Fruit fly (Drosophila melanogaster) whole organism, embryonic: ENCODE results near the gene AspRS-m.
A peak's percentile ranks its signal among the peaks of the same experiment; 100 is the strongest.

ENCODE experiments used
- BtbVII ChIP-seq: fragments of 200-800 bp; sonication (Bioruptor generic); optimal IDR thresholded peaks from 3 replicates; lab custom pipeline; 2017; ENCODE audit warnings: missing biosample characterization, mild to moderate bottlenecking, missing genetic modification characterization
- CG14014 ChIP-seq: fragments of 200-800 bp; sonication (Bioruptor generic); IDR thresholded peaks from 2 replicates; pipeline ENCODE4 v1.3.6; 2022; ENCODE audit warnings: missing biosample characterization, missing genetic modification characterization
- CG16813 ChIP-seq: fragments of 200-800 bp; sonication (Bioruptor generic); IDR thresholded peaks from 3 replicates; pipeline ENCODE4 v1.3.6; 2022; ENCODE audit warnings: missing biosample characterization, missing genetic modification characterization; ENCODE audit not compliant: partially characterized antibody
- CG17359 ChIP-seq: fragments of 200-800 bp; sonication (Bioruptor generic); optimal IDR thresholded peaks from 3 replicates; lab custom pipeline; 2018; ENCODE audit warnings: missing biosample characterization, mild to moderate bottlenecking, missing genetic modification characterization, moderate library complexity
- CG18599 ChIP-seq: fragments of 200-800 bp; sonication (Bioruptor generic); optimal IDR thresholded peaks from 3 replicates; lab custom pipeline; 2017; ENCODE audit warnings: missing biosample characterization, missing genetic modification characterization, mild to moderate bottlenecking, moderate library complexity, missing genetic modification reagents
- CG2120 ChIP-seq: fragments of 200-800 bp; sonication (Bioruptor generic); optimal IDR thresholded peaks from 3 replicates; lab custom pipeline; 2016; ENCODE audit warnings: missing biosample characterization, missing genetic modification characterization
- CG2875 ChIP-seq: fragments of 200-800 bp; sonication (Bioruptor generic); optimal IDR thresholded peaks from 2 replicates; lab custom pipeline; 2017; ENCODE audit warnings: missing biosample characterization, mild to moderate bottlenecking, missing genetic modification characterization, missing genetic modification reagents
- CG31224 ChIP-seq: fragments of 200-800 bp; sonication (Bioruptor generic); IDR thresholded peaks from 2 replicates; pipeline ENCODE4 v1.3.6; 2022; ENCODE audit warnings: missing biosample characterization, missing genetic modification characterization
- CG31388 ChIP-seq: fragments of 200-800 bp; sonication (Bioruptor generic); optimal IDR thresholded peaks from 2 replicates; lab custom pipeline; 2016; ENCODE audit warnings: missing biosample characterization, missing genetic modification characterization
- CG32772 ChIP-seq: fragments of 200-800 bp; sonication (Bioruptor generic); IDR thresholded peaks from 2 replicates; pipeline ENCODE4 v1.3.6; 2022; ENCODE audit warnings: missing biosample characterization, missing genetic modification characterization
- CG34376 ChIP-seq: fragments of 200-800 bp; sonication (Bioruptor generic); optimal IDR thresholded peaks from 2 replicates; lab custom pipeline; 2018; ENCODE audit warnings: missing biosample characterization, mild to moderate bottlenecking, missing genetic modification characterization
- CG4282 ChIP-seq: fragments of 200-800 bp; sonication (Bioruptor generic); optimal IDR thresholded peaks from 2 replicates; lab custom pipeline; 2016; ENCODE audit warnings: missing biosample characterization, missing genetic modification characterization
- CG4707 ChIP-seq: fragments of 200-800 bp; sonication (Bioruptor generic); optimal IDR thresholded peaks from 2 replicates; lab custom pipeline; 2018; ENCODE audit warnings: missing biosample characterization, mild to moderate bottlenecking, missing genetic modification characterization, moderate library complexity
- CG5953 ChIP-seq: fragments of 200-800 bp; sonication (Bioruptor generic); IDR thresholded peaks from 2 replicates; pipeline ENCODE4 v1.3.6; 2022; ENCODE audit warnings: missing biosample characterization, missing genetic modification characterization
- CG6813 ChIP-seq: fragments of 200-800 bp; sonication (Bioruptor generic); optimal IDR thresholded peaks from 2 replicates; lab custom pipeline; 2017; ENCODE audit warnings: missing biosample characterization, missing genetic modification characterization, mild to moderate bottlenecking, moderate library complexity, missing genetic modification reagents
- CG7745 ChIP-seq: fragments of 200-800 bp; sonication (Bioruptor generic); optimal IDR thresholded peaks from 2 replicates; lab custom pipeline; 2018; ENCODE audit warnings: missing biosample characterization, mild to moderate bottlenecking, missing genetic modification characterization, moderate library complexity
- CG9609 ChIP-seq: fragments of 200-800 bp; sonication (Bioruptor generic); optimal IDR thresholded peaks from 3 replicates; lab custom pipeline; 2016; ENCODE audit warnings: missing biosample characterization, missing genetic modification characterization
- D ChIP-seq, 2 experiments: fragments of 200-800 bp in 1 of 2; fragments of >200 bp in 1 of 2; sonication (Bioruptor generic) in 1 of 2; optimal IDR thresholded peaks; 2 replicates in 1 of 2; 3 replicates in 1 of 2; lab custom pipeline; 2017; ENCODE audit warnings: mild to moderate bottlenecking in 1 of 2, missing biosample characterization in 1 of 2, missing genetic modification characterization in 1 of 2, missing genetic modification reagents in 1 of 2
- Fer1 ChIP-seq: fragments of 200-800 bp; sonication (Bioruptor generic); optimal IDR thresholded peaks from 2 replicates; lab custom pipeline; 2017; ENCODE audit warnings: missing biosample characterization, mild to moderate bottlenecking, missing genetic modification characterization
- Fer2 ChIP-seq: fragments of 200-800 bp; sonication (Bioruptor generic); optimal IDR thresholded peaks from 2 replicates; lab custom pipeline; 2018; ENCODE audit warnings: missing biosample characterization, mild to moderate bottlenecking, missing genetic modification characterization, moderate library complexity
- HLHmδ ChIP-seq: fragments of 200-800 bp; sonication (Bioruptor generic); optimal IDR thresholded peaks from 2 replicates; lab custom pipeline; 2018; ENCODE audit warnings: missing biosample characterization, mild to moderate bottlenecking, missing genetic modification characterization, moderate library complexity
- Hand ChIP-seq: fragments of 200-800 bp; sonication (Bioruptor generic); optimal IDR thresholded peaks from 2 replicates; lab custom pipeline; 2017; ENCODE audit warnings: mild to moderate bottlenecking, missing biosample characterization, missing genetic modification reagents, missing genetic modification characterization
- Hey ChIP-seq: fragments of 200-800 bp; sonication (Bioruptor generic); optimal IDR thresholded peaks from 3 replicates; lab custom pipeline; 2018; ENCODE audit warnings: missing biosample characterization, mild to moderate bottlenecking, missing genetic modification characterization
- HmgD ChIP-seq: fragments of 200-800 bp; sonication (Bioruptor generic); optimal IDR thresholded peaks from 3 replicates; lab custom pipeline; 2016; ENCODE audit warnings: missing biosample characterization, missing genetic modification characterization
- NC2α ChIP-seq: fragments of 200-800 bp; sonication (Bioruptor generic); optimal IDR thresholded peaks from 2 replicates; lab custom pipeline; 2016; ENCODE audit warnings: missing biosample characterization, missing genetic modification characterization
- Nf-YB ChIP-seq: fragments of 200-800 bp; sonication (Bioruptor generic); optimal IDR thresholded peaks from 3 replicates; lab custom pipeline; 2019; ENCODE audit warnings: missing biosample characterization, mild to moderate bottlenecking, missing genetic modification characterization, moderate library complexity
- Oli ChIP-seq: fragments of 200-800 bp; sonication (Bioruptor generic); optimal IDR thresholded peaks from 2 replicates; lab custom pipeline; 2018; ENCODE audit warnings: missing biosample characterization, mild to moderate bottlenecking, missing genetic modification characterization, moderate library complexity
- Sox102F ChIP-seq: fragments of 200-800 bp; sonication (Bioruptor generic); optimal IDR thresholded peaks from 2 replicates; lab custom pipeline; 2018; ENCODE audit warnings: missing biosample characterization, mild to moderate bottlenecking, missing genetic modification characterization, moderate library complexity
- Vsx1 ChIP-seq: fragments of 200-800 bp; sonication (Bioruptor generic); optimal IDR thresholded peaks from 2 replicates; lab custom pipeline; 2017; ENCODE audit warnings: missing biosample characterization, mild to moderate bottlenecking, missing genetic modification characterization, missing genetic modification reagents
- ab ChIP-seq: fragments of 200-800 bp; sonication (Bioruptor generic); optimal IDR thresholded peaks from 2 replicates; lab custom pipeline; 2016; ENCODE audit warnings: missing biosample characterization, missing genetic modification characterization
- bsh ChIP-seq, 2 experiments: fragments of 200-800 bp; sonication (Bioruptor generic); optimal IDR thresholded peaks; 2 replicates each; lab custom pipeline; 2017 to 2018; ENCODE audit warnings: mild to moderate bottlenecking in 2 of 2, missing biosample characterization in 2 of 2, missing genetic modification characterization in 2 of 2, moderate library complexity in 1 of 2
- btn ChIP-seq: fragments of 200-800 bp; sonication (Bioruptor generic); optimal IDR thresholded peaks from 2 replicates; lab custom pipeline; 2016; ENCODE audit warnings: missing biosample characterization, missing genetic modification characterization
- cad ChIP-seq: fragments of >200 bp; optimal IDR thresholded peaks from 2 replicates; lab custom pipeline; 2017; ENCODE audit warnings: missing biosample characterization, missing genetic modification characterization
- chif ChIP-seq, 2 experiments: fragments of 200-800 bp; sonication (Bioruptor generic); optimal IDR thresholded peaks; 3 replicates each; lab custom pipeline; 2016; ENCODE audit warnings: missing biosample characterization in 2 of 2, missing genetic modification characterization in 2 of 2
- chn ChIP-seq: fragments of 200-800 bp; sonication (Bioruptor generic); optimal IDR thresholded peaks from 2 replicates; lab custom pipeline; 2016; ENCODE audit warnings: missing biosample characterization, missing genetic modification characterization
- dmrt99B ChIP-seq: fragments of 200-800 bp; sonication (Bioruptor generic); optimal IDR thresholded peaks from 2 replicates; lab custom pipeline; 2018; ENCODE audit warnings: missing biosample characterization, mild to moderate bottlenecking, missing genetic modification characterization, moderate library complexity
- gce ChIP-seq: fragments of 200-800 bp; sonication (Bioruptor generic); IDR thresholded peaks from 3 replicates; pipeline ENCODE4 v1.3.6; 2022; ENCODE audit warnings: missing biosample characterization, missing genetic modification characterization
- gsb-n ChIP-seq: fragments of 200-800 bp; sonication (Bioruptor generic); optimal IDR thresholded peaks from 3 replicates; lab custom pipeline; 2018; ENCODE audit warnings: missing biosample characterization, mild to moderate bottlenecking, missing genetic modification characterization
- h ChIP-seq: fragments of >200 bp; optimal IDR thresholded peaks from 2 replicates; lab custom pipeline; 2017
- kah ChIP-seq: fragments of 200-800 bp; sonication (Bioruptor generic); optimal IDR thresholded peaks from 2 replicates; lab custom pipeline; 2018; ENCODE audit warnings: missing biosample characterization, mild to moderate bottlenecking, missing genetic modification characterization
- kay ChIP-seq: fragments of 200-800 bp; sonication (Bioruptor generic); optimal IDR thresholded peaks from 2 replicates; lab custom pipeline; 2016; ENCODE audit warnings: missing biosample characterization, missing genetic modification characterization
- klu ChIP-seq: fragments of 200-800 bp; sonication (Bioruptor generic); IDR thresholded peaks from 2 replicates; pipeline ENCODE4 v1.3.6; 2022; ENCODE audit warnings: missing biosample characterization, missing genetic modification characterization
- odd ChIP-seq: fragments of 200-800 bp; sonication (Bioruptor generic); optimal IDR thresholded peaks from 2 replicates; lab custom pipeline; 2017; ENCODE audit warnings: missing biosample characterization, mild to moderate bottlenecking, missing genetic modification characterization
- pfk ChIP-seq: fragments of 200-800 bp; sonication (Bioruptor generic); optimal IDR thresholded peaks from 2 replicates; lab custom pipeline; 2018; ENCODE audit warnings: missing biosample characterization, mild to moderate bottlenecking, missing genetic modification characterization, moderate library complexity
- prd ChIP-seq, 3 experiments: fragments of >200 bp in 2 of 3; fragments of 200-800 bp in 1 of 3; sonication (Bioruptor generic) in 1 of 3; optimal IDR thresholded peaks in 2 of 3; IDR thresholded peaks in 1 of 3; 2 replicates in 2 of 3; 3 replicates in 1 of 3; pipeline versions ENCODE4 v1.3.6 to Lab custom; 2017 to 2022; ENCODE audit warnings: missing biosample characterization in 1 of 3, missing genetic modification characterization in 1 of 3
- so ChIP-seq: fragments of 200-800 bp; sonication (Bioruptor generic); IDR thresholded peaks from 3 replicates; pipeline ENCODE4 v1.3.6; 2022; ENCODE audit warnings: missing biosample characterization, missing genetic modification characterization
- sob ChIP-seq: fragments of 200-800 bp; sonication (Bioruptor generic); IDR thresholded peaks from 2 replicates; pipeline ENCODE4 v1.3.6; 2022; ENCODE audit warnings: missing biosample characterization, missing genetic modification characterization
- unc-4 ChIP-seq: fragments of 200-800 bp; sonication (Bioruptor generic); IDR thresholded peaks from 2 replicates; pipeline ENCODE4 v1.3.6; 2022; ENCODE audit warnings: missing biosample characterization, missing genetic modification characterization; ENCODE audit not compliant: partially characterized antibody

Gene AspRS-m

DNA sequence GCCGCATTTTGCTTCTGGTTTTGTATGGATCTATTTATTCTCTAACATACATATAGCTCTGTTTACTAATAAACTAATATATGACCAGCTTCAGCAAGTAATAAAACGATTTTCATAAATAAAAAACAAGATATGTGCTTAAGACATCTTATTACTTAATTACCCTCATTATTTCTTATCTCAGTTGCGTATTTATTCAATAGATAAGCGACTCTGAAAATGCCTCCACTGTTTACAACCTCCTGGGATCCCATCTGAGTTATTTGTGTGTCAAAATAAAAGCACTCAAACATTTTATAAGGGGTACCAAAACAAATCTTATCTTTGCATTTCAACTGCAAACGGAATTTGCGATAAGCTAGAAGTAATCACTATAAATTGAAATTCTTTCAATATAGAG is 7.2 kb upstream of the AspRS-m start (continued):
- no peak for TF ChIP-seq HLHmδ
- peak; percentile 38 for TF ChIP-seq Fer2
- no peak for TF ChIP-seq gce (GFP tag; lab: Robert Waterston, UW)
- TF ChIP-seq CG6813 (GFP tag; lab: Kevin White, UChicago) = peak; percentile 27
- peak; percentile 7 for TF ChIP-seq Oli (tag; lab: Kevin White, UChicago)
- no peak for TF ChIP-seq kay
- no peak for TF ChIP-seq sob (GFP tag; lab: Robert Waterston, UW)
- TF ChIP-seq D (optimal IDR thresholded peaks at IDR 0.05; lab: Kevin White, UChicago) = no peak
- TF ChIP-seq D (GFP tag; optimal IDR thresholded peaks at IDR 0.05; lab: Kevin White, UChicago) = no peak
- peak; percentile 4 for TF ChIP-seq kah (GFP tag; lab: Kevin White, UChicago)
- TF ChIP-seq prd (optimal IDR thresholded peaks at IDR 0.05; lab: Kevin White, UChicago) = no peak
- TF ChIP-seq prd (GFP tag; IDR thresholded peaks at IDR 0.05; lab: Robert Waterston, UW) = no peak
- no peak for TF ChIP-seq chn (GFP tag; lab: Kevin White, UChicago)
- no peak for TF ChIP-seq btn (GFP tag; lab: Kevin White, UChicago)
- no peak for TF ChIP-seq CG4282 (GFP tag; lab: Kevin White, UChicago)
- TF ChIP-seq klu (GFP tag; lab: Robert Waterston, UW) = no peak
- no peak for TF ChIP-seq CG4707 (GFP tag; lab: Kevin White, UChicago)
- no peak for TF ChIP-seq CG31388 (GFP tag; lab: Kevin White, UChicago)
- peak; percentile 30 for TF ChIP-seq Hey (tag; lab: Kevin White, UChicago)
- peak; percentile 16 for TF ChIP-seq pfk (GFP tag; lab: Kevin White, UChicago)
- no peak for TF ChIP-seq CG16813 (GFP tag; lab: Robert Waterston, UW)
- no peak for TF ChIP-seq unc-4 (GFP tag; lab: Robert Waterston, UW)
- TF ChIP-seq Vsx1 = peak; percentile 62
- no peak for TF ChIP-seq ab (GFP tag; lab: Kevin White, UChicago)
- TF ChIP-seq odd = peak; percentile 62
- TF ChIP-seq chif (GFP tag; optimal IDR thresholded peaks at IDR 0.05; lab: Kevin White, UChicago) = no peak
- no peak for TF ChIP-seq Sox102F (GFP tag; lab: Kevin White, UChicago)
- TF ChIP-seq Fer1 (GFP tag; lab: Kevin White, UChicago) = peak; percentile 54
- TF ChIP-seq CG34376 (GFP tag; lab: Kevin White, UChicago) = peak; percentile 71
- TF ChIP-seq CG18599 (GFP tag; lab: Kevin White, UChicago) = peak; percentile 36
- TF ChIP-seq NC2α (GFP tag; lab: Kevin White, UChicago) = no peak
- no peak for TF ChIP-seq CG2120
- no peak for TF ChIP-seq so
- TF ChIP-seq CG17359 = peak; percentile 14
- peak; percentile 36 for TF ChIP-seq Nf-YB (GFP tag; lab: Kevin White, UChicago)
- TF ChIP-seq BtbVII = peak; percentile 57
- TF ChIP-seq dmrt99B (tag; lab: Kevin White, UChicago) = no peak
- peak; percentile 40; the same call in 1 of the 2 replicates for TF ChIP-seq CG14014
- TF ChIP-seq CG31224 = peak; percentile 89
- no peak for TF ChIP-seq bsh (GFP tag; optimal IDR thresholded peaks at IDR 0.05; lab: Kevin White, UChicago)
- no peak for TF ChIP-seq cad (GFP tag; lab: Kevin White, UChicago)

DNA sequence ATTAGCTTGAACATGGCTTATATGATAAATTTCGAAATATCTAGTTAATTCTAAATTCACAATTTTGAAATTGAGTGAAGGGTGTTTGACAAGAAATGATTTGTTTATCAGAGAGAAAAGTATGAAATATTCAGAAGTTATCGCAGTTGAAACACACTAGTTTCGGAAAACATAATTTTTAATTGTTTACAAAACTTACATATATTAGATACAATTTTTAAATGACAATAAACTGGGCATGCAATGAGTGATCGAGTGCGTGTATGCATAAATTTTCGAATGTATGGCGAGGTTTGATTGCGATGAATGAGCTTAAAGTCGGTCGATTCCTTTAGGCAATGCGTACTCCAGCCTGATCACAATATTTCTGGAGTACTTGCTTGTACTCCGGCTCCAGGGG is 5.9 kb upstream of the AspRS-m start, which contains the start of gene CG13280:
Gene CG13280, minus strand, starts transcription at position 101 of the 400 bp plus-strand sequence.
- TF ChIP-seq CG5953 (GFP tag; lab: Robert Waterston, UW) = no peak
- no peak for TF ChIP-seq Hand (GFP tag; lab: Kevin White, UChicago)
- no peak for TF ChIP-seq CG9609
- no peak for TF ChIP-seq HmgD
- TF ChIP-seq gsb-n (tag; lab: Kevin White, UChicago) = no peak
- no peak for TF ChIP-seq h (lab: Kevin White, UChicago)
- no peak for TF ChIP-seq CG7745
- TF ChIP-seq CG32772 (GFP tag; lab: Robert Waterston, UW) = no peak
- TF ChIP-seq CG6813 (GFP tag; lab: Kevin White, UChicago) = no peak
- no peak for TF ChIP-seq CG2875 (GFP tag; lab: Kevin White, UChicago)
